Worm (Caenorhabditis elegans): Measurements from ENCODE around the gene dmsr-1.

The dmsr-1 gene

DNA sequence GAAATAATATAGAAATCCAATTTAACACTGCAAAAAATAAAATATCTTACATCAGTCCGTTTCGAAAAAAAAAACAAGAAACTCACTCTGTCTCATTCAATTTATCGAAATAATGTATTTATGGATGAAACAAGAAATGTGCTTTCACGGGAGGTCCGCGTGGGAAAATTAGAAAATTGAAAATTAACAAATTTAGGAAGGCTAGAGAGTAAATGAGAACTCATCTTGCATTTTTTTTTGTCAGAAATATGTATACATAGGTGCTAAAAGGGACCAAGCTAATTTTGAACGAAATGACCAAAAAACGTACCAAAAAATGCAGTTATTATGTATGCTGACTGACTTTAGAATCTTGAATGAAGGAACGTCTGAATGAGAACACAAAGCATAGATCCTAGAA is 14.0 kb upstream of the dmsr-1 start, which contains the start of gene T26H10.2:
Gene T26H10.2, minus strand, starts transcription at position 101 of the 400 bp plus-strand sequence.
- TF ChIP-seq hmg-4 (GFP tag; optimal IDR thresholded peaks at IDR 0.05) (no peak), ets-7 (tag; optimal IDR thresholded peaks at IDR 0.05) (no peak), ama-1 (optimal IDR thresholded peaks at IDR 0.05) (no peak), ceh-36 (tag; optimal IDR thresholded peaks at IDR 0.05) (no peak), B0310.2 (tag; optimal IDR thresholded peaks at IDR 0.05) (no peak), tbx-37 (GFP tag; conservative IDR thresholded peaks at IDR 0.05) (no peak), aly-1 (tag; optimal IDR thresholded peaks at IDR 0.05) (no peak), F13C5.2 (tag; optimal IDR thresholded peaks at IDR 0.05) (no peak), flt-1 (GFP tag; IDR thresholded peaks at IDR 0.05) (no peak), tbx-11 (GFP tag; IDR thresholded peaks at IDR 0.05) (no peak), sea-1 (GFP tag; conservative IDR thresholded peaks at IDR 0.05) (no peak), scrt-1 (GFP tag; IDR thresholded peaks at IDR 0.05) (no peak), hnd-1 (tag; optimal IDR thresholded peaks at IDR 0.05) (no peak), tra-4 (tag; optimal IDR thresholded peaks at IDR 0.05) (no peak), ceh-13 (GFP tag; optimal IDR thresholded peaks at IDR 0.05) (no peak), hmbx-1 (tag; optimal IDR thresholded peaks at IDR 0.05) (no peak), pes-1 (GFP tag; IDR thresholded peaks at IDR 0.05) (no peak)

DNA sequence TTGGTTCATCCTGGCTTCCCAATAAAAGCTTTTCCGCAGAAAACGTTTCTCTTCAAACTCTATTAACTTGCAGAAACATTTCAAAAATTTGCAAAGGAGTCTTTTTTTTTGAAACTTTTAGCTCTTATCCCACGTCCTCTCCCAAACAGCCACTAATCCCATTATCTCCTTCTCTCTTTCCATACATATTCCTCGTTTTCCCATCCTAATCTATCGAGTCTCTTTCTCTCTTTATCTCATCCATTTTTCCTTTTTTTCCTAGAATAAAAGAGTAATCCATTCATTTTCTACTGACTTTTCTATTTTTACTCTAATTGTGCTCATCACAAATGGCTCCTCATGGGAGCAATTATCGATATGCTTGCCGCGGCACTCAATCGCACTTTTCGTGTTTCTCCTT is 9.8 kb upstream of the dmsr-1 start:
- no peak for TF ChIP-seq ama-1 (optimal IDR thresholded peaks at IDR 0.05)
- TF ChIP-seq F13C5.2 (tag; optimal IDR thresholded peaks at IDR 0.05): no peak
- TF ChIP-seq B0310.2 (tag; optimal IDR thresholded peaks at IDR 0.05): no peak
- no peak for TF ChIP-seq ceh-36 (tag; optimal IDR thresholded peaks at IDR 0.05)
- no peak for TF ChIP-seq hmbx-1 (tag; optimal IDR thresholded peaks at IDR 0.05)
- no peak for TF ChIP-seq tra-4 (tag; optimal IDR thresholded peaks at IDR 0.05)
- TF ChIP-seq hnd-1 (tag; optimal IDR thresholded peaks at IDR 0.05): no peak
- no peak for TF ChIP-seq hmg-4 (GFP tag; optimal IDR thresholded peaks at IDR 0.05)
- TF ChIP-seq pes-1 (GFP tag; IDR thresholded peaks at IDR 0.05): no peak
- no peak for TF ChIP-seq sea-1 (GFP tag; conservative IDR thresholded peaks at IDR 0.05)
- no peak for TF ChIP-seq tbx-11 (GFP tag; IDR thresholded peaks at IDR 0.05)
- TF ChIP-seq ets-7 (tag; optimal IDR thresholded peaks at IDR 0.05): no peak
- no peak for TF ChIP-seq tbx-37 (GFP tag; conservative IDR thresholded peaks at IDR 0.05)
- TF ChIP-seq flt-1 (GFP tag; IDR thresholded peaks at IDR 0.05): no peak
- no peak for TF ChIP-seq scrt-1 (GFP tag; IDR thresholded peaks at IDR 0.05)
- no peak for TF ChIP-seq ceh-13 (GFP tag; optimal IDR thresholded peaks at IDR 0.05)
- no peak for TF ChIP-seq aly-1 (tag; optimal IDR thresholded peaks at IDR 0.05)

DNA sequence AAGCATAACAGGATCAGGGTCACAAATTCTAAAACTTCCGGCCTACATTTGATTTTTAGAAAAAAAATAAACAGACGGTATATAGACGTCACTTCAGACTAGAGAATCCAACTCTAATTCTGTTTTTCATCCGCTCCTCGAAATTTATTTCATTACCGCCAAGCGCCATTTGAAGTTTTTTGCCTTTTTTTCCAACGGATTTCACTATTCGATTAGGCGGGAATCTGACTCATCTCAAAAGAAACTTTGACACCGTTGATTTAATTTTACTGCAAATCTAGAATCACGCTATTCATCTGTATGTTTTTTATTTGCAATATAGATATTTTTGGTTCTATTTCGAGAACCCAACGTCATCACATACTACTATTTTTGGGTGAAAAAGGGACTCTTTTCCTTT is 7.7 kb upstream of the dmsr-1 start:
- no peak for TF ChIP-seq scrt-1 (GFP tag; IDR thresholded peaks at IDR 0.05)
- TF ChIP-seq aly-1 (tag; optimal IDR thresholded peaks at IDR 0.05): no peak
- no peak for TF ChIP-seq tbx-11 (GFP tag; IDR thresholded peaks at IDR 0.05)
- TF ChIP-seq hnd-1 (tag; optimal IDR thresholded peaks at IDR 0.05): no peak
- no peak for TF ChIP-seq tbx-37 (GFP tag; conservative IDR thresholded peaks at IDR 0.05)
- no peak for TF ChIP-seq hmg-4 (GFP tag; optimal IDR thresholded peaks at IDR 0.05)
- TF ChIP-seq ceh-13 (GFP tag; optimal IDR thresholded peaks at IDR 0.05): no peak
- TF ChIP-seq B0310.2 (tag; optimal IDR thresholded peaks at IDR 0.05): no peak
- TF ChIP-seq F13C5.2 (tag; optimal IDR thresholded peaks at IDR 0.05): no peak

DNA sequence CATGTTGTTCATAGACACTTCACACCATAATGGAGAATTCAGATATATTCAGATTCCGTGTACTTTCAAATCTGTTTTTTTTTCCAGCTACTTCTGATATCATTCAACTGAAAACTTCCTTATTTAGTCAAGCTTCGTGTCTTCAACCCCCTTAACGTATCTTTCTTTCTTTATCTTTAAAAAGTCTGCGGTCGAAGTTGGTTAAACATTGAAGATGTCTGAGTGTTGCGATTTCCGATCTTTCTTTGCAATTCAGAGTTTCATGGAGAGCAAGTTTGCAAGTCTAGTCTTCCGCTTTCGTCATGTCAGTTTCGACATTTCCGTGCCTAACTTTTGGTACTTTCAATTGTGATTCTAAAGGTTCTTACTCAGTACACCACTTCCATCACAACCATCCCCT is 3.3 kb upstream of the dmsr-1 start:
- TF ChIP-seq ets-7 (tag; optimal IDR thresholded peaks at IDR 0.05): no peak
- TF ChIP-seq hnd-1 (tag; optimal IDR thresholded peaks at IDR 0.05): no peak
- no peak for TF ChIP-seq ceh-36 (tag; optimal IDR thresholded peaks at IDR 0.05)
- no peak for TF ChIP-seq flt-1 (GFP tag; IDR thresholded peaks at IDR 0.05)
- TF ChIP-seq B0310.2 (tag; optimal IDR thresholded peaks at IDR 0.05): no peak
- TF ChIP-seq hmbx-1 (tag; optimal IDR thresholded peaks at IDR 0.05): no peak
- TF ChIP-seq ceh-13 (GFP tag; optimal IDR thresholded peaks at IDR 0.05): no peak
- no peak for TF ChIP-seq tbx-11 (GFP tag; IDR thresholded peaks at IDR 0.05)
- TF ChIP-seq F13C5.2 (tag; optimal IDR thresholded peaks at IDR 0.05): no peak
- TF ChIP-seq aly-1 (tag; optimal IDR thresholded peaks at IDR 0.05): no peak
- no peak for TF ChIP-seq pes-1 (GFP tag; IDR thresholded peaks at IDR 0.05)
- TF ChIP-seq ama-1 (optimal IDR thresholded peaks at IDR 0.05): no peak
- TF ChIP-seq tbx-37 (GFP tag; conservative IDR thresholded peaks at IDR 0.05): no peak
- TF ChIP-seq tra-4 (tag; optimal IDR thresholded peaks at IDR 0.05): no peak
- no peak for TF ChIP-seq scrt-1 (GFP tag; IDR thresholded peaks at IDR 0.05)
- no peak for TF ChIP-seq sea-1 (GFP tag; conservative IDR thresholded peaks at IDR 0.05)

DNA sequence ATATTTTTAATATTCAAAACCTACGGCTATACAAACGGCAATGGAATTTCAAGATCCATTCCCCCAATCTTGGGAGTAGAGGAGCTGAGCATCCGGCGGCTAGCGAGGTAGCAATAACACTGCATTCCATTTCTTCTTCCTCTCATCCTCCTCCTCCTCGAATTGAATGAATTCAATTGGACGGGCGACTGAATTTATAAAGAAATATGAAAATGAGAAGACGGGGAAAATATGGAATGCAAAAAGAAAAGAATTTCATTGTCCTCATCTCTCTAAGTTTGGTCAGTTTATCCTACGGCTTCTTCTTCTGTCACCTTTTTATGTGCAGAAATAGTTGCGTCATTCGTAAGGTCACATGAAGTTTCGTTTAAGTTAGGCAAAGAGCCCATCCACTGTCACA is 2.2 kb upstream of the dmsr-1 start:
- TF ChIP-seq flt-1 (GFP tag; IDR thresholded peaks at IDR 0.05) (no peak), ceh-13 (GFP tag; optimal IDR thresholded peaks at IDR 0.05) (no peak), ets-7 (tag; optimal IDR thresholded peaks at IDR 0.05) (no peak), F13C5.2 (tag; optimal IDR thresholded peaks at IDR 0.05) (no peak), ceh-36 (tag; optimal IDR thresholded peaks at IDR 0.05) (no peak), ama-1 (optimal IDR thresholded peaks at IDR 0.05) (no peak), tbx-11 (GFP tag; IDR thresholded peaks at IDR 0.05) (no peak), tbx-37 (GFP tag; conservative IDR thresholded peaks at IDR 0.05) (no peak)

DNA sequence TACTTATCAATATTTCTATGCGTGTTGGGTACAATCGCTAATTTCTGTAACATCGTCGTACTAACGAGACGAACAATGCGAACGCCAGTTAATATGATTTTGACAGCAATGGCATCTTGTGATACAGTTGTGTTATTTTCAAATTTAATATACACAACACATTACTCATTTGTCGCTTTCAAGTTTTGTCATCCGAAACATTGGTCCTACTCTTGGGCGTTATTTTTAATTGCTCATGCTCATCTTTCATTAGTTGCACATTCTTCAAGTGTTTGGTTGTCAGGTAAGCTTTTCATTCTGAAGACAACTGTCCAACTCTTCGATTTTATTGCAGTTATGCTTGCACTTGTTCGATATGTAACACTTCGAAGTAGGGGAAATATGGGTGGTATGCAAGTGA is 638 bp downstream of the dmsr-1 start:
- TF ChIP-seq aly-1 (tag; optimal IDR thresholded peaks at IDR 0.05) (no peak), B0310.2 (tag; optimal IDR thresholded peaks at IDR 0.05) (no peak), tbx-11 (GFP tag; IDR thresholded peaks at IDR 0.05) (no peak), scrt-1 (GFP tag; IDR thresholded peaks at IDR 0.05) (no peak), ceh-13 (GFP tag; optimal IDR thresholded peaks at IDR 0.05) (no peak), sea-1 (GFP tag; conservative IDR thresholded peaks at IDR 0.05) (no peak), ama-1 (optimal IDR thresholded peaks at IDR 0.05) (no peak), flt-1 (GFP tag; IDR thresholded peaks at IDR 0.05) (no peak), F13C5.2 (tag; optimal IDR thresholded peaks at IDR 0.05) (no peak), hmbx-1 (tag; optimal IDR thresholded peaks at IDR 0.05) (no peak), hnd-1 (tag; optimal IDR thresholded peaks at IDR 0.05) (no peak), pes-1 (GFP tag; IDR thresholded peaks at IDR 0.05) (no peak), tbx-37 (GFP tag; conservative IDR thresholded peaks at IDR 0.05) (no peak), ceh-36 (tag; optimal IDR thresholded peaks at IDR 0.05) (no peak), ets-7 (tag; optimal IDR thresholded peaks at IDR 0.05) (no peak), tra-4 (tag; optimal IDR thresholded peaks at IDR 0.05) (no peak), hmg-4 (GFP tag; optimal IDR thresholded peaks at IDR 0.05) (no peak)

DNA sequence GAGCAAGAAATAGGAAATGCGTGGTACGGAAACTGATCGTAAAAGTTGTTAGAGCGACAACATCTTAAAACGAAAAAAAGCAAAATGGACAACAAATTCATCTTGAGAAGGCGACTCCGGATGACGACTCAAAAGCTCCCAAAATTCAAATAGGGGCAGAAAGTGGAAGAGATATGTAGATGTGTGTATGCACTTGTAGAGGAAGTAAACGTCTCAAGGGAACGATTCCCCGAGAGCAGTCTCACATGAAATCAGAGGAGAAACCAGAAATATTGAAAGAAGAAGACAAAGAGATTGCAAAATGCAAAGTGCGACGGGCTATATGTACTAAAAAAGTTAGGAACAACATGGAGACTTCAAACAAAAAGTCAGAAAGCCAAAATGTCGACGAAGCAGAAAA is 4.9 kb downstream of the dmsr-1 start, which contains the start of gene F57B7.2:
Gene F57B7.2, minus strand, starts transcription at position 101 of the 400 bp plus-strand sequence.
- no peak for TF ChIP-seq tra-4 (tag; optimal IDR thresholded peaks at IDR 0.05)
- TF ChIP-seq F13C5.2 (tag; optimal IDR thresholded peaks at IDR 0.05): no peak
- TF ChIP-seq B0310.2 (tag; optimal IDR thresholded peaks at IDR 0.05): no peak
- no peak for TF ChIP-seq sea-1 (GFP tag; conservative IDR thresholded peaks at IDR 0.05)
- TF ChIP-seq ceh-13 (GFP tag; optimal IDR thresholded peaks at IDR 0.05): no peak
- no peak for TF ChIP-seq flt-1 (GFP tag; IDR thresholded peaks at IDR 0.05)
- TF ChIP-seq ets-7 (tag; optimal IDR thresholded peaks at IDR 0.05): no peak
- no peak for TF ChIP-seq tbx-37 (GFP tag; conservative IDR thresholded peaks at IDR 0.05)
- no peak for TF ChIP-seq hmg-4 (GFP tag; optimal IDR thresholded peaks at IDR 0.05)
- no peak for TF ChIP-seq tbx-11 (GFP tag; IDR thresholded peaks at IDR 0.05)
- no peak for TF ChIP-seq ceh-36 (tag; optimal IDR thresholded peaks at IDR 0.05)
- TF ChIP-seq aly-1 (tag; optimal IDR thresholded peaks at IDR 0.05): no peak
- TF ChIP-seq scrt-1 (GFP tag; IDR thresholded peaks at IDR 0.05): no peak
- no peak for TF ChIP-seq pes-1 (GFP tag; IDR thresholded peaks at IDR 0.05)
- TF ChIP-seq hmbx-1 (tag; optimal IDR thresholded peaks at IDR 0.05): no peak
